Worm (Caenorhabditis elegans) whole organism, late embryonic: ENCODE data around the gene Y32G9A.3.

Experiments
- C08G9.2 ChIP-seq: sonication (generic microtip); optimal IDR thresholded peaks from 2 replicates; lab custom pipeline; 2016; ENCODE audit warnings: mild to moderate bottlenecking, missing genetic modification characterization, moderate library complexity, missing compliant biosample characterization
- F13H6.1 ChIP-seq: sonication (generic microtip); optimal IDR thresholded peaks from 2 replicates; lab custom pipeline; 2016; ENCODE audit warnings: missing genetic modification characterization, missing compliant biosample characterization
- ahr-1 ChIP-seq: sonication (generic microtip); optimal IDR thresholded peaks from 2 replicates; lab custom pipeline; 2016; ENCODE audit warnings: missing genetic modification characterization, missing compliant biosample characterization
- ceh-14 ChIP-seq: sonication (generic microtip); optimal IDR thresholded peaks from 2 replicates; lab custom pipeline; 2016; ENCODE audit warnings: missing genotype, missing genetic modification characterization, missing compliant biosample characterization
- ceh-18 ChIP-seq: sonication (generic microtip); optimal IDR thresholded peaks from 2 replicates; lab custom pipeline; 2016; ENCODE audit warnings: missing genetic modification characterization, missing compliant biosample characterization
- ceh-19 ChIP-seq: fragments of 200-800 bp; sonication (Bioruptor generic); optimal IDR thresholded peaks from 2 replicates; lab custom pipeline; 2018; ENCODE audit warnings: mild to moderate bottlenecking, missing genetic modification characterization, missing compliant biosample characterization
- ceh-2 ChIP-seq: sonication (generic microtip); optimal IDR thresholded peaks from 2 replicates; lab custom pipeline; 2016; ENCODE audit warnings: missing genotype, missing genetic modification characterization, missing compliant biosample characterization
- ceh-30 ChIP-seq: fragments of 150-350 bp; optimal IDR thresholded peaks from 2 replicates; lab custom pipeline; 2014; ENCODE audit warnings: missing biosample characterization, missing genetic modification characterization
- ceh-34 ChIP-seq: sonication (generic microtip); optimal IDR thresholded peaks from 2 replicates; lab custom pipeline; 2016; ENCODE audit warnings: mild to moderate bottlenecking, missing genetic modification characterization, missing compliant biosample characterization
- ceh-45 ChIP-seq: fragments of 200-800 bp; sonication (Bioruptor generic); IDR thresholded peaks from 2 replicates; pipeline ENCODE4 v1.3.6; 2022; ENCODE audit warnings: missing genetic modification reagents, missing genetic modification characterization, missing compliant biosample characterization
- ceh-48 ChIP-seq: sonication (generic microtip); optimal IDR thresholded peaks from 2 replicates; lab custom pipeline; 2016; ENCODE audit warnings: missing genetic modification characterization, inconsistent platforms, missing compliant biosample characterization
- ceh-6 ChIP-seq: fragments of 200-800 bp; sonication (Bioruptor generic); optimal IDR thresholded peaks from 2 replicates; lab custom pipeline; 2018; ENCODE audit warnings: mild to moderate bottlenecking, missing genetic modification characterization, missing compliant biosample characterization
- ceh-9 ChIP-seq: sonication (generic microtip); optimal IDR thresholded peaks from 2 replicates; lab custom pipeline; 2016; ENCODE audit warnings: mild to moderate bottlenecking, missing genetic modification characterization, inconsistent platforms, missing compliant biosample characterization
- che-1 ChIP-seq: sonication (generic microtip); optimal IDR thresholded peaks from 2 replicates; lab custom pipeline; 2016; ENCODE audit warnings: mild to moderate bottlenecking, missing genetic modification characterization, missing compliant biosample characterization
- dmd-4 ChIP-seq: sonication (generic microtip); optimal IDR thresholded peaks from 2 replicates; lab custom pipeline; 2016; ENCODE audit warnings: borderline replicate concordance, missing genetic modification characterization, missing compliant biosample characterization
- dve-1 ChIP-seq: sonication (generic microtip); optimal IDR thresholded peaks from 2 replicates; lab custom pipeline; 2017; ENCODE audit warnings: antibody characterized with exemption, mild to moderate bottlenecking, missing genetic modification characterization, missing compliant biosample characterization
- elt-2 ChIP-seq: sonication (generic microtip); optimal IDR thresholded peaks from 2 replicates; lab custom pipeline; 2016; ENCODE audit warnings: missing genetic modification reagents, missing genetic modification characterization, missing compliant biosample characterization
- fax-1 ChIP-seq: sonication (generic microtip); optimal IDR thresholded peaks from 2 replicates; lab custom pipeline; 2016; ENCODE audit warnings: missing genotype, missing genetic modification characterization, missing compliant biosample characterization
- fkh-10 ChIP-seq: fragments of 150-350 bp; optimal IDR thresholded peaks from 2 replicates; lab custom pipeline; 2014; ENCODE audit warnings: missing biosample characterization, missing genetic modification reagents, missing genetic modification characterization
- fkh-6 ChIP-seq: sonication (generic microtip); optimal IDR thresholded peaks from 2 replicates; lab custom pipeline; 2016; ENCODE audit warnings: missing genetic modification characterization, missing compliant biosample characterization
- gmeb-2 ChIP-seq: sonication (generic microtip); optimal IDR thresholded peaks from 2 replicates; lab custom pipeline; 2016; ENCODE audit warnings: missing genetic modification characterization, inconsistent platforms, missing compliant biosample characterization
- hlh-13 ChIP-seq: fragments of 200-800 bp; sonication (Bioruptor generic); optimal IDR thresholded peaks from 2 replicates; lab custom pipeline; 2018; ENCODE audit warnings: mild to moderate bottlenecking, missing genetic modification characterization, missing compliant biosample characterization
- hlh-30 ChIP-seq: sonication (generic microtip); optimal IDR thresholded peaks from 2 replicates; lab custom pipeline; 2017; ENCODE audit warnings: antibody characterized with exemption, missing genetic modification characterization, missing compliant biosample characterization; ENCODE audit not compliant: insufficient read depth
- hlh-6 ChIP-seq: sonication (generic microtip); optimal IDR thresholded peaks from 2 replicates; lab custom pipeline; 2016; ENCODE audit warnings: missing genotype, missing genetic modification characterization, missing compliant biosample characterization
- hlh-8 ChIP-seq: sonication (generic microtip); optimal IDR thresholded peaks from 2 replicates; lab custom pipeline; 2016; ENCODE audit warnings: missing genotype, missing genetic modification characterization, missing compliant biosample characterization
- lim-6 ChIP-seq: sonication (generic microtip); optimal IDR thresholded peaks from 2 replicates; lab custom pipeline; 2016; ENCODE audit warnings: missing genetic modification characterization, missing compliant biosample characterization
- lin-11 ChIP-seq: fragments of 200-800 bp; sonication (Bioruptor generic); optimal IDR thresholded peaks from 2 replicates; lab custom pipeline; 2018; ENCODE audit warnings: mild to moderate bottlenecking, missing genetic modification characterization, missing compliant biosample characterization
- npax-4 ChIP-seq: sonication (generic microtip); optimal IDR thresholded peaks from 2 replicates; lab custom pipeline; 2016; ENCODE audit warnings: missing genetic modification characterization, missing compliant biosample characterization
- odd-2 ChIP-seq: sonication (generic microtip); optimal IDR thresholded peaks from 2 replicates; lab custom pipeline; 2017; ENCODE audit warnings: antibody characterized with exemption, mild to moderate bottlenecking, missing genetic modification characterization, missing compliant biosample characterization
- pag-3 ChIP-seq: sonication (generic microtip); optimal IDR thresholded peaks from 2 replicates; lab custom pipeline; 2016; ENCODE audit warnings: missing compliant biosample characterization, missing genetic modification characterization, borderline replicate concordance
- pax-1 ChIP-seq: fragments of 150-350 bp; optimal IDR thresholded peaks from 2 replicates; lab custom pipeline; 2014; ENCODE audit warnings: missing biosample characterization, missing genetic modification characterization
- pha-2 ChIP-seq: sonication (generic microtip); optimal IDR thresholded peaks from 2 replicates; lab custom pipeline; 2017; ENCODE audit warnings: mild to moderate bottlenecking, missing genetic modification characterization, missing compliant biosample characterization
- pha-4 ChIP-seq: fragments of 150-350 bp; optimal IDR thresholded peaks from 2 replicates; lab custom pipeline; 2018; ENCODE audit warnings: missing biosample characterization, missing genetic modification reagents, missing genetic modification characterization
- pqm-1 ChIP-seq: sonication (generic microtip); optimal IDR thresholded peaks from 2 replicates; lab custom pipeline; 2016; ENCODE audit warnings: missing genetic modification characterization, missing compliant biosample characterization
- pros-1 ChIP-seq: fragments of 150-350 bp; optimal IDR thresholded peaks from 2 replicates; lab custom pipeline; 2014; ENCODE audit warnings: missing biosample characterization, missing genetic modification reagents, missing genetic modification characterization
- sdc-2 ChIP-seq: sonication (generic microtip); optimal IDR thresholded peaks from 2 replicates; lab custom pipeline; 2016; ENCODE audit warnings: missing genotype, missing genetic modification characterization, missing compliant biosample characterization
- sox-2 ChIP-seq: fragments of 200-800 bp; sonication (Bioruptor generic); IDR thresholded peaks from 2 replicates; pipeline ENCODE4 v1.3.6; 2022; ENCODE audit warnings: missing genetic modification reagents, missing genetic modification characterization, missing compliant biosample characterization
- tbx-2 ChIP-seq: sonication (generic microtip); optimal IDR thresholded peaks from 2 replicates; lab custom pipeline; 2016; ENCODE audit warnings: missing genetic modification characterization, missing compliant biosample characterization
- tbx-7 ChIP-seq: sonication (generic microtip); optimal IDR thresholded peaks from 2 replicates; lab custom pipeline; 2016; ENCODE audit warnings: missing genotype, missing genetic modification characterization, missing compliant biosample characterization
- unc-3 ChIP-seq, 2 experiments: fragments of 200-800 bp in 1 of 2; sonication (Bioruptor generic) in 1 of 2; sonication (generic microtip) in 1 of 2; conservative IDR thresholded peaks in 1 of 2; optimal IDR thresholded peaks in 1 of 2; 2 replicates each; pipeline versions ENCODE4 v1.3.6 to Lab custom; 2016 to 2022; ENCODE audit warnings: missing compliant biosample characterization in 2 of 2, missing genetic modification characterization in 2 of 2, missing genetic modification reagents in 1 of 2
- unc-42 ChIP-seq: sonication (generic microtip); optimal IDR thresholded peaks from 2 replicates; lab custom pipeline; 2016; ENCODE audit warnings: missing genotype, missing genetic modification characterization, missing compliant biosample characterization
- unc-55 ChIP-seq: sonication (generic microtip); optimal IDR thresholded peaks from 2 replicates; lab custom pipeline; 2017; ENCODE audit warnings: missing biosample characterization, missing genetic modification reagents, missing genetic modification characterization
- unc-86 ChIP-seq: sonication (generic microtip); optimal IDR thresholded peaks from 2 replicates; lab custom pipeline; 2016; ENCODE audit warnings: missing genetic modification characterization, missing compliant biosample characterization
- zip-5 ChIP-seq: sonication (generic microtip); optimal IDR thresholded peaks from 2 replicates; lab custom pipeline; 2016; ENCODE audit warnings: missing genetic modification characterization, missing compliant biosample characterization
- ztf-16 ChIP-seq: sonication (generic microtip); optimal IDR thresholded peaks from 2 replicates; lab custom pipeline; 2017; ENCODE audit warnings: missing genetic modification characterization, missing compliant biosample characterization

Y32G9A.3 gene

ce11 chrV:1875497-1875988 is 35.7 kb upstream of the Y32G9A.3 start (continued):
- TF ChIP-seq elt-2 (tag; lab: Kevin White, UChicago): peak; percentile 71
- TF ChIP-seq fax-1 (tag; lab: Kevin White, UChicago): peak; percentile 9
- peak; percentile 14 for TF ChIP-seq tbx-7 (tag; lab: Kevin White, UChicago)
- no peak for TF ChIP-seq ceh-30 (tag; lab: Kevin White, UChicago)
- TF ChIP-seq hlh-13: no peak
- TF ChIP-seq unc-42: no peak
- no peak for TF ChIP-seq unc-3 (GFP tag; conservative IDR thresholded peaks at IDR 0.05; lab: Robert Waterston, UW)
- no peak for TF ChIP-seq unc-3 (tag; optimal IDR thresholded peaks at IDR 0.05; lab: Kevin White, UChicago)
- TF ChIP-seq unc-86 (tag; lab: Kevin White, UChicago): no peak
- no peak for TF ChIP-seq ceh-45
- TF ChIP-seq npax-4 (tag; lab: Kevin White, UChicago): no peak
- TF ChIP-seq ztf-16 (tag; lab: Kevin White, UChicago): peak; percentile 26
- peak; percentile 51 for TF ChIP-seq zip-5
- TF ChIP-seq fkh-6 (tag; lab: Kevin White, UChicago): no peak
- TF ChIP-seq ceh-34 (tag; lab: Kevin White, UChicago): no peak
- TF ChIP-seq dve-1 (tag; lab: Kevin White, UChicago): no peak
- peak; percentile 24 for TF ChIP-seq ceh-2
- TF ChIP-seq che-1 (tag; lab: Kevin White, UChicago): no peak
- no peak for TF ChIP-seq sdc-2 (tag; lab: Kevin White, UChicago)
- no peak for TF ChIP-seq hlh-8 (tag; lab: Kevin White, UChicago)
- TF ChIP-seq unc-55: no peak
- peak; percentile 54 for TF ChIP-seq C08G9.2 (tag; lab: Kevin White, UChicago)
- TF ChIP-seq fkh-10 (GFP tag; lab: Kevin White, UChicago): no peak
- no peak for TF ChIP-seq gmeb-2 (tag; lab: Kevin White, UChicago)
- no peak for TF ChIP-seq pag-3 (tag; lab: Kevin White, UChicago)
- TF ChIP-seq ceh-48: no peak
- no peak for TF ChIP-seq pax-1
- no peak for TF ChIP-seq hlh-30 (tag; lab: Kevin White, UChicago)
- peak; percentile 11 for TF ChIP-seq ahr-1 (tag; lab: Kevin White, UChicago)
- TF ChIP-seq F13H6.1 (tag; lab: Kevin White, UChicago): peak; percentile 21
- no peak for TF ChIP-seq odd-2
- TF ChIP-seq ceh-9 (tag; lab: Kevin White, UChicago): no peak
- TF ChIP-seq dmd-4 (tag; lab: Kevin White, UChicago): peak; percentile 20
- no peak for TF ChIP-seq ceh-19 (GFP tag; lab: Kevin White, UChicago)
- no peak for TF ChIP-seq ceh-14 (tag; lab: Kevin White, UChicago)
- no peak for TF ChIP-seq ceh-6 (GFP tag; lab: Kevin White, UChicago)
- TF ChIP-seq, all 69 proteins: peak for 22

ce11 chrV:1878030-1878429 is 33.2 kb upstream of the Y32G9A.3 start:
- TF ChIP-seq ceh-18 (tag; lab: Kevin White, UChicago) (no peak), ztf-16 (tag; lab: Kevin White, UChicago) (no peak), ahr-1 (tag; lab: Kevin White, UChicago) (no peak), dve-1 (tag; lab: Kevin White, UChicago) (no peak), ceh-2 (no peak)

- no peak for TF ChIP-seq pros-1 (tag; lab: Kevin White, UChicago)
- no peak for TF ChIP-seq unc-86 (tag; lab: Kevin White, UChicago)
- TF ChIP-seq odd-2: no peak
- TF ChIP-seq tbx-2 (tag; lab: Kevin White, UChicago): no peak
- no peak for TF ChIP-seq lin-11
- TF ChIP-seq zip-5: no peak
- TF ChIP-seq pha-2 (tag; lab: Kevin White, UChicago): no peak
- TF ChIP-seq tbx-7 (tag; lab: Kevin White, UChicago): no peak
- TF ChIP-seq ceh-34 (tag; lab: Kevin White, UChicago): no peak
- no peak for TF ChIP-seq hlh-6 (tag; lab: Kevin White, UChicago)
- no peak for TF ChIP-seq lim-6 (tag; lab: Kevin White, UChicago)
- no peak for TF ChIP-seq fkh-10 (GFP tag; lab: Kevin White, UChicago)
- no peak for TF ChIP-seq pqm-1 (tag; lab: Kevin White, UChicago)
- no peak for TF ChIP-seq ceh-48
- TF ChIP-seq pha-4 (tag; lab: Kevin White, UChicago): no peak
- no peak for TF ChIP-seq sdc-2 (tag; lab: Kevin White, UChicago)
- no peak for TF ChIP-seq ztf-16 (tag; lab: Kevin White, UChicago)
- TF ChIP-seq sox-2 (GFP tag; lab: Robert Waterston, UW): no peak
- no peak for TF ChIP-seq unc-42
Observed at ce11 chrV:1883131-1883530, 28.1 kb upstream of the Y32G9A.3 start.
